Fruit fly (Drosophila melanogaster): ENCODE results near the gene betaTub85D.

- no peak for TF ChIP-seq CG7101 (tag; optimal IDR thresholded peaks at IDR 0.05)
- no peak for TF ChIP-seq kay (GFP tag; ENCODE audit: borderline replicate concordance)
- no peak for TF ChIP-seq CG33017 (tag; optimal IDR thresholded peaks at IDR 0.05)
- TF ChIP-seq CG14711 (tag; optimal IDR thresholded peaks at IDR 0.05) = no peak
- no peak for TF ChIP-seq CG12768 (GFP tag; optimal IDR thresholded peaks at IDR 0.05)
- no peak for TF ChIP-seq pad (GFP tag; optimal IDR thresholded peaks at IDR 0.05)
- no peak for TF ChIP-seq CG11617 (GFP tag; optimal IDR thresholded peaks at IDR 0.05)
- no peak for TF ChIP-seq cnc (optimal IDR thresholded peaks at IDR 0.05)
- no peak for TF ChIP-seq CG5204 (GFP tag; optimal IDR thresholded peaks at IDR 0.05)
- no peak for TF ChIP-seq Hr96 (GFP tag; optimal IDR thresholded peaks at IDR 0.05)
- no peak for TF ChIP-seq tj (GFP tag; optimal IDR thresholded peaks at IDR 0.05)
- TF ChIP-seq toe (GFP tag; optimal IDR thresholded peaks at IDR 0.05) = no peak
- no peak for TF ChIP-seq ovo (GFP tag; optimal IDR thresholded peaks at IDR 0.05)
- no peak for TF ChIP-seq bab1 (GFP tag; optimal IDR thresholded peaks at IDR 0.05)
Observed at dm6 chr3R:9376789-9377188, 33.3 kb downstream of the betaTub85D start.

Measured in whole organism, adult.